Fruit fly (Drosophila melanogaster) whole organism: Measurements from ENCODE around the gene CG45490.

ENCODE experiments used
- CG8478 ChIP-seq: fragments of >200 bp; optimal IDR thresholded peaks from 2 replicates; lab custom pipeline; 2018; ENCODE audit warnings: inconsistent platforms
- Dll ChIP-seq: fragments of >200 bp; optimal IDR thresholded peaks from 2 replicates; lab custom pipeline; 2017
- EcR ChIP-seq, 2 experiments: fragments of >200 bp; optimal IDR thresholded peaks; 2 replicates each; lab custom pipeline; 2017; ENCODE audit warnings: missing biosample characterization in 2 of 2, missing genetic modification characterization in 2 of 2, missing genetic modification reagents in 2 of 2
- pan ChIP-seq: fragments of >200 bp; optimal IDR thresholded peaks from 2 replicates; lab custom pipeline; 2017
- psq ChIP-seq: fragments of >200 bp; optimal IDR thresholded peaks from 2 replicates; lab custom pipeline; 2017
- usp ChIP-seq: fragments of >200 bp; optimal IDR thresholded peaks from 2 replicates; lab custom pipeline; 2017; ENCODE audit warnings: missing biosample characterization, missing genetic modification characterization, mixed read lengths

Gene CG45490

dm6 chrX:19899978-19900377 lies 34.1 kb downstream of the CG45490 start:
- TF ChIP-seq Dll (lab: Kevin White, UChicago) (no peak), EcR (GFP tag; optimal IDR thresholded peaks at IDR 0.05; lab: Kevin White, UChicago) (no peak), psq (no peak)

dm6 chrX:19897991-19898473 lies 36.1 kb downstream of the CG45490 start:
- no peak for TF ChIP-seq EcR (GFP tag; optimal IDR thresholded peaks at IDR 0.05; lab: Kevin White, UChicago)
- no peak for TF ChIP-seq pan (lab: Kevin White, UChicago)
- no peak for TF ChIP-seq psq
- TF ChIP-seq Dll (lab: Kevin White, UChicago), result no peak
- TF ChIP-seq usp (GFP tag; lab: Kevin White, UChicago), result no peak
- TF ChIP-seq CG8478, result no peak

- TF ChIP-seq EcR (GFP tag; optimal IDR thresholded peaks at IDR 0.05; lab: Kevin White, UChicago) (no peak), usp (GFP tag; lab: Kevin White, UChicago) (no peak), psq (no peak), CG8478 (no peak), pan (lab: Kevin White, UChicago) (no peak), Dll (lab: Kevin White, UChicago) (no peak)
Observed at dm6 chrX:19897328-19897990, 36.6 kb downstream of the CG45490 start.

dm6 chrX:19892070-19892469 lies 42.0 kb downstream of the CG45490 start:
- no peak for TF ChIP-seq CG8478

- no peak for TF ChIP-seq EcR (GFP tag; optimal IDR thresholded peaks at IDR 0.05; lab: Kevin White, UChicago)
- TF ChIP-seq CG8478, result no peak
- TF ChIP-seq psq, result no peak
- TF ChIP-seq Dll (lab: Kevin White, UChicago), result no peak
- no peak for TF ChIP-seq usp (GFP tag; lab: Kevin White, UChicago)
- TF ChIP-seq pan (lab: Kevin White, UChicago), result no peak
Observed at dm6 chrX:19890010-19890665, 44.0 kb downstream of the CG45490 start, which contains the start of gene amn. Gene amn, minus strand, starts transcription at chrX:19890060.

dm6 chrX:19889128-19889756 lies 44.9 kb downstream of the CG45490 start:
- TF ChIP-seq usp (GFP tag; lab: Kevin White, UChicago) (no peak), CG8478 (no peak), EcR (GFP tag; optimal IDR thresholded peaks at IDR 0.05; lab: Kevin White, UChicago) (no peak), Dll (lab: Kevin White, UChicago) (no peak), psq (no peak), pan (lab: Kevin White, UChicago) (no peak)

dm6 chrX:19886936-19887934 lies 46.9 kb downstream of the CG45490 start:
- TF ChIP-seq Dll (lab: Kevin White, UChicago) (peak; percentile 88), psq (no peak), usp (GFP tag; lab: Kevin White, UChicago) (no peak), CG8478 (peak; percentile 45), pan (lab: Kevin White, UChicago) (no peak)

- TF ChIP-seq pan (lab: Kevin White, UChicago) (no peak), usp (GFP tag; lab: Kevin White, UChicago) (no peak), EcR (GFP tag; optimal IDR thresholded peaks at IDR 0.05; lab: Kevin White, UChicago) (no peak)
Observed at dm6 chrX:19886515-19886914, 47.6 kb downstream of the CG45490 start.

dm6 chrX:19884204-19884603 lies 49.9 kb downstream of the CG45490 start:
- TF ChIP-seq EcR (GFP tag; optimal IDR thresholded peaks at IDR 0.05; lab: Kevin White, UChicago) (no peak), Dll (lab: Kevin White, UChicago) (no peak), CG8478 (no peak), usp (GFP tag; lab: Kevin White, UChicago) (no peak), pan (lab: Kevin White, UChicago) (no peak), psq (no peak)
